Worm (Caenorhabditis elegans): ENCODE results near the gene alh-1.

DNA sequence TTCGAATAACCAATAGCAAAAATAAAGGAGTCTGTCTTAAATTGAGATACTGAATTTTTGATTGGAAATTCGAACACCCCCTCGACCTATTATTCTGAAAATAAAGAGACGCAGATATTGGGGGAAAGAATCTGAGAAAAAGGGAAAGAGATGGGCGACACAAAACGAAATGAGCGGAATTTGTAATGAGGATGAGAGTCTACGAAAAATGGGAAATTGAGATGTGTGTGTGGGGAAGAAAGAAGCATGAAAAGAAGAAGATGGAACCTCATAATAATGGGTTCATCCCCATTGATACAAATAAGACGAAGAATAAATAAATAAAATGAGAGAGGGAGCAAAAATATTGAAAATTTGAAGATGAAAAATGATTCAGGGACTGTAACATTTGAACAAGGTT is 8.0 kb downstream of the alh-1 start, which contains the start of gene cah-1:
- no peak for TF ChIP-seq skn-1 (tag; optimal IDR thresholded peaks at IDR 0.05)
- no peak for TF ChIP-seq ztf-11 (tag; optimal IDR thresholded peaks at IDR 0.05)
- no peak for TF ChIP-seq dmd-8 (GFP tag; IDR thresholded peaks at IDR 0.05)
- no peak for TF ChIP-seq mxl-3 (GFP tag; optimal IDR thresholded peaks at IDR 0.05)
- TF ChIP-seq nhr-28 (tag; optimal IDR thresholded peaks at IDR 0.05), result no peak
- TF ChIP-seq Y48G9A.11 (GFP tag; IDR thresholded peaks at IDR 0.05), result no peak
- no peak for TF ChIP-seq aly-2 (tag; optimal IDR thresholded peaks at IDR 0.05)
- TF ChIP-seq fos-1 (tag; optimal IDR thresholded peaks at IDR 0.05), result no peak
- no peak for TF ChIP-seq unc-62 (GFP tag; optimal IDR thresholded peaks at IDR 0.05 in 1 of 2)
- no peak for TF ChIP-seq unc-62 (tag; optimal IDR thresholded peaks at IDR 0.05)
- TF ChIP-seq ZK337.2 (GFP tag; IDR thresholded peaks at IDR 0.05), result no peak
- TF ChIP-seq ZK546.5 (tag; optimal IDR thresholded peaks at IDR 0.05), result no peak
- no peak for TF ChIP-seq dmd-9 (GFP tag; IDR thresholded peaks at IDR 0.05)
- no peak for TF ChIP-seq dve-1 (tag; optimal IDR thresholded peaks at IDR 0.05; ENCODE audit: insufficient read depth)
